Fruit fly (Drosophila melanogaster) whole organism, prepupa: ENCODE data around the gene CG13924.

ENCODE experiments used
- Blimp-1 ChIP-seq: fragments of 200-800 bp; sonication (Bioruptor generic); optimal IDR thresholded peaks from 3 replicates; lab custom pipeline; 2017; ENCODE audit warnings: missing biosample characterization, missing genetic modification characterization, mild to moderate bottlenecking, moderate library complexity, missing genetic modification reagents
- CG10631 ChIP-seq: fragments of 200-800 bp; sonication (Bioruptor generic); optimal IDR thresholded peaks from 2 replicates; lab custom pipeline; 2016; ENCODE audit warnings: missing biosample characterization, missing genetic modification characterization
- CG10669 ChIP-seq: fragments of 200-800 bp; sonication (Bioruptor generic); optimal IDR thresholded peaks from 3 replicates; lab custom pipeline; 2018; ENCODE audit warnings: missing biosample characterization, mild to moderate bottlenecking, missing genetic modification characterization, moderate library complexity
- CG11762 ChIP-seq: fragments of 200-800 bp; sonication (Bioruptor generic); optimal IDR thresholded peaks from 3 replicates; lab custom pipeline; 2016; ENCODE audit warnings: missing biosample characterization, missing genetic modification characterization; ENCODE audit not compliant: insufficient read depth
- CG15336 ChIP-seq: fragments of 200-800 bp; sonication (Bioruptor generic); IDR thresholded peaks from 2 replicates; pipeline ENCODE4 v1.3.6; 2022; ENCODE audit warnings: missing biosample characterization, missing genetic modification characterization
- CG16779 ChIP-seq: fragments of 200-800 bp; sonication (Bioruptor generic); optimal IDR thresholded peaks from 3 replicates; lab custom pipeline; 2017; ENCODE audit warnings: missing biosample characterization, mild to moderate bottlenecking, missing genetic modification characterization
- CG3032 ChIP-seq: fragments of 200-800 bp; optimal IDR thresholded peaks from 2 replicates; lab custom pipeline; 2019; ENCODE audit warnings: missing biosample characterization, mild to moderate bottlenecking, missing genetic modification characterization, moderate library complexity
- CG32006 ChIP-seq: fragments of 200-800 bp; sonication (Bioruptor generic); optimal IDR thresholded peaks from 3 replicates; lab custom pipeline; 2017; ENCODE audit warnings: missing biosample characterization, mild to moderate bottlenecking, missing genetic modification characterization
- CG3919 ChIP-seq: fragments of 200-800 bp; sonication (Bioruptor generic); optimal IDR thresholded peaks from 3 replicates; lab custom pipeline; 2016; ENCODE audit warnings: missing biosample characterization, missing genetic modification characterization
- CG6163 ChIP-seq: fragments of 200-800 bp; sonication (Bioruptor generic); IDR thresholded peaks from 3 replicates; pipeline ENCODE4 v1.3.6; 2022; ENCODE audit warnings: missing biosample characterization, missing genetic modification characterization
- CG6792 ChIP-seq: fragments of 200-800 bp; sonication (Bioruptor generic); optimal IDR thresholded peaks from 3 replicates; lab custom pipeline; 2016; ENCODE audit warnings: missing biosample characterization, missing genetic modification characterization
- CG6854 ChIP-seq: fragments of 200-800 bp; sonication (Bioruptor generic); optimal IDR thresholded peaks from 2 replicates; lab custom pipeline; 2017; ENCODE audit warnings: missing biosample characterization, mild to moderate bottlenecking, missing genetic modification characterization
- CG8632 ChIP-seq: fragments of 200-800 bp; sonication (Bioruptor generic); optimal IDR thresholded peaks from 3 replicates; lab custom pipeline; 2016; ENCODE audit warnings: missing biosample characterization, missing genetic modification characterization
- CG9139 ChIP-seq: fragments of 200-800 bp; sonication (Bioruptor generic); optimal IDR thresholded peaks from 3 replicates; lab custom pipeline; 2017; ENCODE audit warnings: missing biosample characterization, mild to moderate bottlenecking, missing genetic modification characterization
- Eip75B ChIP-seq: fragments of 200-800 bp; sonication (Bioruptor generic); optimal IDR thresholded peaks from 3 replicates; lab custom pipeline; 2016; ENCODE audit warnings: missing biosample characterization, missing genetic modification characterization
- Eip78C ChIP-seq: fragments of 200-800 bp; sonication (Bioruptor generic); peaks from one replicate; lab custom pipeline; 2016; ENCODE audit warnings: missing biosample characterization, missing genetic modification characterization
- Eip93F ChIP-seq: fragments of 200-800 bp; sonication (Bioruptor generic); optimal IDR thresholded peaks from 2 replicates; lab custom pipeline; 2016; ENCODE audit warnings: missing biosample characterization, mild to moderate bottlenecking, missing genetic modification characterization
- Ets21C ChIP-seq: fragments of 200-800 bp; sonication (Bioruptor generic); optimal IDR thresholded peaks from 3 replicates; lab custom pipeline; 2016; ENCODE audit warnings: missing biosample characterization, missing genetic modification characterization
- Ets96B ChIP-seq: fragments of 200-800 bp; optimal IDR thresholded peaks from 2 replicates; lab custom pipeline; 2019; ENCODE audit warnings: missing biosample characterization, mild to moderate bottlenecking, missing genetic modification characterization, moderate library complexity
- Hr39 ChIP-seq: fragments of 200-800 bp; sonication (Bioruptor generic); optimal IDR thresholded peaks from 2 replicates; lab custom pipeline; 2016; ENCODE audit warnings: missing biosample characterization, missing genetic modification characterization
- Lpt ChIP-seq: fragments of 200-800 bp; sonication (Bioruptor generic); optimal IDR thresholded peaks from 3 replicates; lab custom pipeline; 2016; ENCODE audit warnings: missing biosample characterization, missing genetic modification characterization
- Met ChIP-seq: fragments of 200-800 bp; sonication (Bioruptor generic); optimal IDR thresholded peaks from 3 replicates; lab custom pipeline; 2016; ENCODE audit warnings: missing biosample characterization, missing genetic modification characterization
- Smox ChIP-seq: fragments of 200-800 bp; sonication (Bioruptor generic); optimal IDR thresholded peaks from 3 replicates; lab custom pipeline; 2016; ENCODE audit warnings: missing biosample characterization, missing genetic modification characterization
- Sox102F ChIP-seq: fragments of 200-800 bp; sonication (Bioruptor generic); optimal IDR thresholded peaks from 2 replicates; lab custom pipeline; 2016; ENCODE audit warnings: missing biosample characterization, mild to moderate bottlenecking, missing genetic modification characterization
- Sox15 ChIP-seq: fragments of 200-800 bp; sonication (Bioruptor generic); optimal IDR thresholded peaks from 3 replicates; lab custom pipeline; 2016; ENCODE audit warnings: missing biosample characterization, missing genetic modification characterization
- achi ChIP-seq: fragments of 200-800 bp; sonication (Bioruptor generic); optimal IDR thresholded peaks from 3 replicates; lab custom pipeline; 2016; ENCODE audit warnings: missing biosample characterization, missing genetic modification characterization
- acj6 ChIP-seq: fragments of 200-800 bp; sonication (Bioruptor generic); optimal IDR thresholded peaks from 3 replicates; lab custom pipeline; 2016; ENCODE audit warnings: missing biosample characterization, missing genetic modification characterization
- cyc ChIP-seq: fragments of 200-800 bp; sonication (Bioruptor generic); optimal IDR thresholded peaks from 3 replicates; lab custom pipeline; 2016; ENCODE audit warnings: missing biosample characterization, missing genetic modification characterization
- dac ChIP-seq: fragments of 200-800 bp; sonication (Bioruptor generic); optimal IDR thresholded peaks from 2 replicates; lab custom pipeline; 2017; ENCODE audit warnings: missing biosample characterization, mild to moderate bottlenecking, missing genetic modification characterization
- dsx ChIP-seq: fragments of 200-800 bp; optimal IDR thresholded peaks from 3 replicates; lab custom pipeline; 2019; ENCODE audit warnings: missing biosample characterization, mild to moderate bottlenecking, missing genetic modification characterization, moderate library complexity; ENCODE audit not compliant: poor library complexity, severe bottlenecking
- eg ChIP-seq: fragments of 200-800 bp; sonication (Bioruptor generic); IDR thresholded peaks from 3 replicates; pipeline ENCODE4 v1.3.6; 2022; ENCODE audit warnings: missing biosample characterization, missing genetic modification characterization
- esn ChIP-seq: fragments of 200-800 bp; sonication (Bioruptor generic); optimal IDR thresholded peaks from 2 replicates; lab custom pipeline; 2016; ENCODE audit warnings: missing biosample characterization, mild to moderate bottlenecking, missing genetic modification characterization, moderate library complexity
- fd85E ChIP-seq: fragments of 200-800 bp; sonication (Bioruptor generic); optimal IDR thresholded peaks from 3 replicates; lab custom pipeline; 2016; ENCODE audit warnings: missing biosample characterization, missing genetic modification characterization
- pdm3 ChIP-seq: fragments of 200-800 bp; sonication (Bioruptor generic); optimal IDR thresholded peaks from 3 replicates; lab custom pipeline; 2016; ENCODE audit warnings: missing biosample characterization, missing genetic modification characterization
- ss ChIP-seq, 2 experiments: fragments of 200-800 bp; sonication (Bioruptor generic); optimal IDR thresholded peaks; 2 replicates in 1 of 2; 3 replicates in 1 of 2; lab custom pipeline; 2017 to 2018; ENCODE audit warnings: mild to moderate bottlenecking in 2 of 2, missing biosample characterization in 2 of 2, missing genetic modification characterization in 2 of 2, moderate library complexity in 1 of 2
- svp ChIP-seq: fragments of 200-800 bp; sonication (Bioruptor generic); peaks from one replicate; lab custom pipeline; 2016; ENCODE audit warnings: missing biosample characterization, missing genetic modification characterization
- vri ChIP-seq: fragments of 200-800 bp; sonication (Bioruptor generic); optimal IDR thresholded peaks from 3 replicates; lab custom pipeline; 2016; ENCODE audit warnings: missing biosample characterization, mild to moderate bottlenecking, missing genetic modification characterization

CG13924 gene

DNA sequence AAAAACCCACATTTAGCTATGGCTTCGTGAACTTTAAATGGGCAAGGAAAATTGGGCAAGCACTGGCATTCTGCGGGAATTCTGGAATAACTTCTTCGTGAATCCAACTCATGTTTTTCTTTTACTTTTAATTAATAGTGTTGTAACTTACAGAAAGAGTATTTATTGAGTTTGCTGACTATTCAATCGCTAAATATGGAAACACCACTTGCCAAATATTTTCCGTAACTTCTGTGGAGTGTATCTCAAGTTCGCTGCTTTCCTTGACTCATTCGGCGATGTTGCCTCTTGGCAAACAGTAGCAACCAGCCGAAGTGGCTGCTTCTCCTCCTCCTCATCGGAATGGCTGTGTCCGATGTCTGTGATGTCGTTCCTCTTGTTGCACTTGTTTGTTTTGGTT, 35.5 kb downstream of the CG13924 start (continued):
- TF ChIP-seq CG3919 (peak; percentile 56), esn (GFP tag; lab: Kevin White, UChicago) (peak; percentile 20), acj6 (GFP tag; lab: Kevin White, UChicago) (peak; percentile 52), Smox (GFP tag; lab: Kevin White, UChicago) (peak; percentile 25), Lpt (GFP tag; lab: Kevin White, UChicago) (peak; percentile 32), dac (GFP tag; lab: Kevin White, UChicago) (peak; percentile 69), CG6792 (GFP tag; lab: Kevin White, UChicago) (peak; percentile 24), dsx (GFP tag; lab: Kevin White, UChicago) (no peak), Ets21C (GFP tag; lab: Kevin White, UChicago) (no peak), CG10669 (peak; percentile 9), CG9139 (GFP tag; lab: Kevin White, UChicago) (no peak), Ets96B (tag; lab: Kevin White, UChicago) (peak; percentile 0), CG32006 (GFP tag; lab: Kevin White, UChicago) (peak; percentile 92), Sox15 (GFP tag; lab: Kevin White, UChicago) (peak; percentile 28), cyc (no peak), CG6854 (GFP tag; lab: Kevin White, UChicago) (no peak), CG15336 (GFP tag; lab: Robert Waterston, UW) (peak; percentile 74), pdm3 (GFP tag; lab: Kevin White, UChicago) (peak; percentile 56), Sox102F (GFP tag; lab: Kevin White, UChicago) (peak; percentile 11), achi (GFP tag; lab: Kevin White, UChicago) (peak; percentile 41), CG3032 (tag; lab: Kevin White, UChicago) (peak; percentile 6), CG10631 (GFP tag; lab: Kevin White, UChicago) (no peak), Eip93F (GFP tag; lab: Kevin White, UChicago) (no peak), Blimp-1 (GFP tag; lab: Kevin White, UChicago) (no peak), vri (GFP tag; lab: Kevin White, UChicago) (no peak), CG8632 (peak; percentile 33), fd85E (GFP tag; lab: Kevin White, UChicago) (no peak)

DNA sequence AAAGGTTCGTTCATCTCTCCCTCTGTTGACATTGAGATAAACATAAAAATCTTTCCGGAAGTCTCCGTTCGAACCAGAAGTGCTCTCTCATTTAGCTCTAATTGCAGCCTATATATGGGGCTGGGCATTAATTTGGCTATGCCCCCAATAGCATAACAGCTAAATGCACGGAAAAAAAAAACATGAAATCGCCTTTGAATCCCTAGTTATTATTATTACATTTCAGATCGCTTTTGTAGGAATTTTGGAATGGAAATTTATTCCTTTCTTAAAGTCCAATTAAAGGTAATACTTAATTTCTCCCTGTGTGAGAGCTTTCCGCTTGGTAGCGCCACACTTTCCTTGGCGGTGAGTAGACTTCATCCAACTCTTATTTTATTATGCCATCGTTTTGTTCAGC, 36.4 kb downstream of the CG13924 start:
- TF ChIP-seq svp (GFP tag; lab: Kevin White, UChicago): peak; percentile 54
- TF ChIP-seq ss (GFP tag; optimal IDR thresholded peaks at IDR 0.05; lab: Kevin White, UChicago): peak in 1 of 2 experiments; percentile 0
- TF ChIP-seq Eip78C (GFP tag; lab: Kevin White, UChicago): peak; percentile 82
- TF ChIP-seq CG3919: peak; percentile 30
- TF ChIP-seq eg (GFP tag; lab: Robert Waterston, UW): peak; percentile 42; the same call in 1 of the 3 replicates
- peak; percentile 12 for TF ChIP-seq CG10669
- no peak for TF ChIP-seq Hr39 (GFP tag; lab: Kevin White, UChicago)
- no peak for TF ChIP-seq CG11762 (GFP tag; lab: Kevin White, UChicago)
- no peak for TF ChIP-seq Eip75B (GFP tag; lab: Kevin White, UChicago)
- TF ChIP-seq achi (GFP tag; lab: Kevin White, UChicago): peak; percentile 5
- TF ChIP-seq CG6163: peak; percentile 31; the same call in 1 of the 3 replicates
- TF ChIP-seq CG6792 (GFP tag; lab: Kevin White, UChicago): no peak

DNA sequence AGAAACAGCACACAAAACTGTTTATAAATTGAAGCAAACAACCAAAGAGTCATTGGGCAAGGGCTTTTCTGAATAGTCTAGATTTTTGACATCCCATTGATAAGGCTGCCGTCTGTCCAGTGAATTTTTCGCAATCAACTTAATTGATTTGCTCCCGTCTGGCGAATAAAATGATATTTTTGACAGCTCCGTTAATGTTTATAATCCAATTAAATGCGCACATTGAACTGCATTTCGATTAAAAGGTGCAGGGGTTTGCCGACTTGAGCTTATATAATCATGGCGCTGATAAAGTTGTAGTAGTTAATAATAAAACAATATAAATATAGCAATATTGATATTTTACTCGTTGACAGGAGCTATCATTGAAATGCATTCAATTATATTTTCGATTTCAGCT, 39.2 kb downstream of the CG13924 start:
- TF ChIP-seq vri (GFP tag; lab: Kevin White, UChicago) (peak; percentile 27), Met (GFP tag; lab: Kevin White, UChicago) (no peak), svp (GFP tag; lab: Kevin White, UChicago) (peak; percentile 93)

DNA sequence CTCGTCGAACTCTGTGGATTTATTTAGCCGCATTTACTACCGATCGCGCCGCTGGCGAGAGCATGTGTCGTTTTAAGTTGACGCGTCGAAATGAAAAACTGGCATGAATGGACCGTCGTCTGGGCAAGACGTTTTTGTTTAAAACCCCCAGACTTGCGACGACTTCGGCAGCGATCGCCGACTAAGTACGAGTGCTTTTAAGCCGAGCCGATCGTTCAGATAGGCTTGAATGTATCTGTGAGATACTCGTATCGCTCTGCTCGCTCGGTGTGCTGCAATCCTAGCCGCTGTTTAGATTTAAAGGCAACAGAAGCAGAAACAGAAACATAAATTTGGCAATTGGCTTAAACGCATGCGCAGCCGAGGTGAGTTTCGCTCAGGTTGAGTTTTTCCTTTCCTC, 40.3 kb downstream of the CG13924 start, which contains the start of gene dsb:
Gene dsb, minus strand, starts transcription at position 91 of the 400 bp plus-strand sequence.
- TF ChIP-seq pdm3 (GFP tag; lab: Kevin White, UChicago): no peak
- no peak for TF ChIP-seq CG11762 (GFP tag; lab: Kevin White, UChicago)
- peak; percentile 64 for TF ChIP-seq svp (GFP tag; lab: Kevin White, UChicago)
- 0 out of 3 replicates have a peak, but pooled peaks have one; percentile 40 for TF ChIP-seq CG6163
- no peak for TF ChIP-seq Smox (GFP tag; lab: Kevin White, UChicago)
- no peak for TF ChIP-seq CG16779
- TF ChIP-seq Eip78C (GFP tag; lab: Kevin White, UChicago): peak; percentile 32
- peak in 1 of 2 experiments; percentile 16 for TF ChIP-seq ss (GFP tag; optimal IDR thresholded peaks at IDR 0.05; lab: Kevin White, UChicago)
- TF ChIP-seq Ets21C (GFP tag; lab: Kevin White, UChicago): no peak
- TF ChIP-seq vri (GFP tag; lab: Kevin White, UChicago): no peak
